Worm (Caenorhabditis elegans): ENCODE results near the gene mtm-3.

Gene mtm-3

DNA sequence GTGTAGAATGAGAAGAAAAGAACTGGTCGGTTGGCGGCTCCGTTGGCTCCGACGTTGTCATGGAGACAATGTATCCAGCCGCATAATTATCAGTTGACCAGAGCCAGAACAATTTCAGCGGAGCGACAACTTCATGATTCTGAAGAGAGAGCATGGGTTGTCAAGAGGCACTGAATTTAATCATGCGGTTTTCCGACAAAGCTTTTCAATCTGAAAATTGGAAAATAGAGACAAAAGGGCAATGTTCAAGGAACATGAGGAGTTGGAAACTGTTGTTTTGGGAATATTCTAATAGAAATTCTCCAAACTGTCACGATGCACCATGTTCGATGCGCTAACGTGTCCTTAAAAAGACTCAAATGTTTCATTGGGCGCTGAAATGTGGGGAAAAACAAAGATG, 4.2 kb upstream of the mtm-3 start, which contains the start of gene xbx-5:
TSS of gene xbx-5 (minus strand) at position 56 of the 400 bp plus-strand sequence.
- TF ChIP-seq spr-1 (tag; optimal IDR thresholded peaks at IDR 0.05) (no peak), T20F7.1 (GFP tag; optimal IDR thresholded peaks at IDR 0.05) (no peak), nhr-48 (tag; optimal IDR thresholded peaks at IDR 0.05) (no peak), nhr-10 (tag; optimal IDR thresholded peaks at IDR 0.05) (peak; percentile 39), unc-39 (tag; optimal IDR thresholded peaks at IDR 0.05) (no peak), dmd-6 (GFP tag; IDR thresholded peaks at IDR 0.05) (no peak), nhr-6 (tag; optimal IDR thresholded peaks at IDR 0.05) (no peak), ZK337.2 (GFP tag; IDR thresholded peaks at IDR 0.05) (no peak), aha-1 (tag) (peak; percentile 91), egl-27 (tag; optimal IDR thresholded peaks at IDR 0.05) (no peak), ama-1 (optimal IDR thresholded peaks at IDR 0.05) (peak; percentile 9)

DNA sequence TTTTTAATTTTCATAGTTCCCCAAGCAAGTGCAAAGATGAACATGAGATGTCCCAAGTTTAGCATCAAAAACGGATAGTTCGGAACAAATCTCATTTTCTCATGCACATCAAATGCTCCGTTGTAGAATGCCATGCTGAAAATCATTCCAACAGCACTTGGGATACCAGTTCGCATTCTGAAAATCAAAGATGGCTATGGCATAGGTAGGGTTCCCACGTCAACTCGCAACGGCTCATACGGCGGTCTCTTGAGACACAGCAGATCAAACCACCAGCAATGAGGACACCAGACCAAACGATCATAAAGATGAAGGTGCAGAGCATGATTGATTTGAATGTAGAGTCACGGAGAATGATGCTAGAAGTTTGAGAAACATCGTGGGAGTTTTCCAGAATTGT, 2.8 kb upstream of the mtm-3 start:
- TF ChIP-seq unc-62 (GFP tag; optimal IDR thresholded peaks at IDR 0.05 in 1 of 2) (peak in 1 of 2 experiments; percentile 73), unc-62 (tag; optimal IDR thresholded peaks at IDR 0.05) (no peak), Y75B8A.6 (GFP tag; IDR thresholded peaks at IDR 0.05) (no peak), aha-1 (tag) (peak; percentile 64), mxl-2 (GFP tag; conservative IDR thresholded peaks at IDR 0.05) (no peak)

DNA sequence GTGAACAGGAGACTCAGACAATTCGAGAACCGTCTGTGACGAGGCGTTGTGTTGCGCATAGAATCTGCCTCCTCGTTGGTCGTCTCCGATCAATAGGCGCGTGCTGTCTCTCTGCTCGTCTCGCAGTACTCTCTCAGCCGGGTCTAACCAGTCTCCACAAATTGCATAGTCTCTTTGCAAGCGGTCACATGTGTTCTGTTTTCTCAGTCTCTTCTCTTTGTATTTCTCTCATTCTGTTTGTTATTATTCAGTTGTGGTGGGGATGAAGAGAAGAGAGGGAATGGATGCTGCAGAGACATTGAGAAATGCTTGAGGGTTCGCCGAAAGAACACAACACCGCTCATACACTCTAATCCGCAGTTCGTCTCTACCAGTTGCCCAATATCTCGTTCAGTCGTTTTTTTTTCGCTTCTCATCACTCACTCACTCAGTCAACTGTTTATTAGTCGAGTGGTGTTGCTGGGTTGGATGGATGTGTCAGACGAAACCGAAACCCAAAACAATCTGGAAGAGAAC, 1.2 kb upstream of the mtm-3 start:
- TF ChIP-seq spr-3 (GFP tag; optimal IDR thresholded peaks at IDR 0.05) = peak; percentile 59
- TF ChIP-seq nhr-237 (tag; optimal IDR thresholded peaks at IDR 0.05) = no peak
- TF ChIP-seq daf-19 (GFP tag; conservative IDR thresholded peaks at IDR 0.05) = 0 out of 2 replicates have a peak, but pooled peaks have one; percentile 60
- peak; percentile 93 for TF ChIP-seq nhr-48 (tag; optimal IDR thresholded peaks at IDR 0.05)
- no peak for TF ChIP-seq ceh-82 (tag; optimal IDR thresholded peaks at IDR 0.05)
- TF ChIP-seq dmd-6 (GFP tag; IDR thresholded peaks at IDR 0.05) = peak; percentile 91
- peak; percentile 96 for TF ChIP-seq nhr-10 (tag; optimal IDR thresholded peaks at IDR 0.05)
- TF ChIP-seq zfp-3 (GFP tag; conservative IDR thresholded peaks at IDR 0.05) = peak; percentile 74; the same call in 1 of the 2 replicates
- TF ChIP-seq F10B5.3 (tag; optimal IDR thresholded peaks at IDR 0.05) = peak; percentile 29
- no peak for TF ChIP-seq attf-4 (tag; optimal IDR thresholded peaks at IDR 0.05)
- TF ChIP-seq R02D3.7 (tag; optimal IDR thresholded peaks at IDR 0.05) = no peak
- peak in 1 of 2 experiments; percentile 99 for TF ChIP-seq unc-62 (GFP tag; optimal IDR thresholded peaks at IDR 0.05 in 1 of 2)
- no peak for TF ChIP-seq unc-62 (tag; optimal IDR thresholded peaks at IDR 0.05)
- no peak for TF ChIP-seq snpc-4 (tag; optimal IDR thresholded peaks at IDR 0.05)
- peak; percentile 94 for TF ChIP-seq hmg-1.1 (GFP tag; IDR thresholded peaks at IDR 0.05)
- peak; percentile 83 for TF ChIP-seq jun-1 (tag; optimal IDR thresholded peaks at IDR 0.05)
- peak; percentile 86 for TF ChIP-seq zag-1 (tag; optimal IDR thresholded peaks at IDR 0.05)
- TF ChIP-seq dve-1 (tag; optimal IDR thresholded peaks at IDR 0.05; ENCODE audit: insufficient read depth) = peak; percentile 98
- peak; percentile 97 for TF ChIP-seq nhr-11 (tag; optimal IDR thresholded peaks at IDR 0.05)
- peak; percentile 82; the same call in 1 of the 2 replicates for TF ChIP-seq saeg-2 (GFP tag; IDR thresholded peaks at IDR 0.05)
- peak; percentile 94 for TF ChIP-seq mxl-3 (GFP tag; optimal IDR thresholded peaks at IDR 0.05)
- peak; percentile 93 for TF ChIP-seq T26A8.4 (GFP tag; IDR thresholded peaks at IDR 0.05)
- no peak for TF ChIP-seq madf-5 (GFP tag; IDR thresholded peaks at IDR 0.05)
- TF ChIP-seq Y48G9A.11 (GFP tag; IDR thresholded peaks at IDR 0.05) = no peak
- TF ChIP-seq tag-97 (GFP tag; IDR thresholded peaks at IDR 0.05) = no peak
- peak; percentile 100 for TF ChIP-seq hlh-30 (tag; optimal IDR thresholded peaks at IDR 0.05; ENCODE audit: insufficient read depth)
- peak; percentile 2 to 97 for TF ChIP-seq daf-16 (GFP tag; optimal IDR thresholded peaks at IDR 0.05)
- peak; percentile 98 for TF ChIP-seq daf-16 (tag; optimal IDR thresholded peaks at IDR 0.05)
- TF ChIP-seq F49E8.2 (tag; optimal IDR thresholded peaks at IDR 0.05; ENCODE audit: borderline replicate concordance) = no peak
- TF ChIP-seq nhr-6 (tag; optimal IDR thresholded peaks at IDR 0.05) = peak; percentile 94
- no peak for TF ChIP-seq F26F4.8 (GFP tag; conservative IDR thresholded peaks at IDR 0.05)
- TF ChIP-seq snpc-1.2 (GFP tag; IDR thresholded peaks at IDR 0.05) = no peak
- TF ChIP-seq rbr-2 (tag; optimal IDR thresholded peaks at IDR 0.05) = peak; percentile 97
- peak; percentile 74 for TF ChIP-seq ama-1 (optimal IDR thresholded peaks at IDR 0.05)
- TF ChIP-seq mep-1 (tag; optimal IDR thresholded peaks at IDR 0.05) = peak; percentile 97
- peak; percentile 87 for TF ChIP-seq set-16 (GFP tag; IDR thresholded peaks at IDR 0.05)
- peak; percentile 70 for TF ChIP-seq mes-2 (tag; optimal IDR thresholded peaks at IDR 0.05; ENCODE audit: poor library complexity, severe bottlenecking)
- TF ChIP-seq ZK337.2 (GFP tag; IDR thresholded peaks at IDR 0.05) = peak; percentile 23; the same call in 1 of the 2 replicates
- peak; percentile 61 to 91 for TF ChIP-seq hif-1 (tag; optimal IDR thresholded peaks at IDR 0.05)
- TF ChIP-seq daf-12 (tag; optimal IDR thresholded peaks at IDR 0.05) = no peak

Data from whole organism, L4 larva.